Worm (Caenorhabditis elegans) whole organism, L1 larva: ENCODE results near the gene C31C9.7.

Experiments
- fkh-8 ChIP-seq: sonication (generic microtip); optimal IDR thresholded peaks from 2 replicates; lab custom pipeline; 2016; ENCODE audit warnings: mild to moderate bottlenecking, missing genetic modification characterization, missing compliant biosample characterization
- hpl-2 ChIP-seq: fragments of 150-350 bp; optimal IDR thresholded peaks from 2 replicates; lab custom pipeline; 2014; ENCODE audit warnings: missing biosample characterization, missing genetic modification reagents, missing genetic modification characterization
- unc-130 ChIP-seq: fragments of 150-350 bp; optimal IDR thresholded peaks from 2 replicates; lab custom pipeline; 2017; ENCODE audit warnings: missing biosample characterization, missing genetic modification characterization, inconsistent platforms

ce11 chrII:13685581-13685980 is 16.7 kb downstream of the C31C9.7 start:
- TF ChIP-seq unc-130 (tag; lab: Kevin White, UChicago) (no peak), fkh-8 (no peak), hpl-2 (no peak)
